Worm (Caenorhabditis elegans) whole organism, L4 larva: ENCODE results near the gene sdc-2.

Experiments used
- aly-2 ChIP-seq: sonication (generic microtip); optimal IDR thresholded peaks from 2 replicates; lab custom pipeline; 2018; ENCODE audit warnings: missing biosample characterization, missing genetic modification characterization
- ceh-82 ChIP-seq: sonication (generic microtip); optimal IDR thresholded peaks from 2 replicates; lab custom pipeline; 2017; ENCODE audit warnings: missing biosample characterization, missing genetic modification characterization
- fos-1 ChIP-seq: fragments of 150-350 bp; optimal IDR thresholded peaks from 2 replicates; lab custom pipeline; 2014; ENCODE audit warnings: missing biosample characterization, missing genetic modification characterization
- hif-1 ChIP-seq, 2 experiments: sonication (generic microtip); optimal IDR thresholded peaks; 2 replicates each; lab custom pipeline; 2016 to 2017; ENCODE audit warnings: missing compliant biosample characterization in 2 of 2, missing genetic modification characterization in 2 of 2, missing genetic modification reagents in 2 of 2, missing genotype in 2 of 2, mild to moderate bottlenecking in 1 of 2
- mdl-1 ChIP-seq, 2 experiments: fragments of 150-350 bp in 1 of 2; sonication (generic microtip) in 1 of 2; optimal IDR thresholded peaks; 2 replicates each; lab custom pipeline; 2014 to 2017; ENCODE audit warnings: missing biosample characterization in 2 of 2, missing genetic modification characterization in 2 of 2
- mxl-3 ChIP-seq: fragments of 200-800 bp; sonication (Bioruptor generic); optimal IDR thresholded peaks from 2 replicates; lab custom pipeline; 2018; ENCODE audit warnings: mild to moderate bottlenecking, missing genetic modification characterization, missing compliant biosample characterization
- pha-4 ChIP-seq, 2 experiments: fragments of 150-350 bp in 1 of 2; fragments of 200-800 bp in 1 of 2; sonication (Bioruptor generic) in 1 of 2; IDR thresholded peaks in 1 of 2; optimal IDR thresholded peaks in 1 of 2; 2 replicates each; pipeline versions ENCODE4 v1.3.6 to Lab custom; 2014 to 2022; ENCODE audit warnings: missing genetic modification characterization in 2 of 2, missing genetic modification reagents in 2 of 2, missing biosample characterization in 1 of 2, missing compliant biosample characterization in 1 of 2
- snpc-1.2 ChIP-seq: fragments of 200-800 bp; sonication (Bioruptor generic); IDR thresholded peaks from 2 replicates; pipeline ENCODE4 v1.3.6; 2022; ENCODE audit warnings: missing genetic modification reagents, missing genetic modification characterization, missing compliant biosample characterization
- unc-39 ChIP-seq: sonication (generic microtip); optimal IDR thresholded peaks from 2 replicates; lab custom pipeline; 2017; ENCODE audit warnings: missing biosample characterization, missing genetic modification characterization
- zfp-2 ChIP-seq: sonication (generic microtip); optimal IDR thresholded peaks from 2 replicates; lab custom pipeline; 2016; ENCODE audit warnings: mild to moderate bottlenecking, missing genetic modification characterization, missing compliant biosample characterization

DNA sequence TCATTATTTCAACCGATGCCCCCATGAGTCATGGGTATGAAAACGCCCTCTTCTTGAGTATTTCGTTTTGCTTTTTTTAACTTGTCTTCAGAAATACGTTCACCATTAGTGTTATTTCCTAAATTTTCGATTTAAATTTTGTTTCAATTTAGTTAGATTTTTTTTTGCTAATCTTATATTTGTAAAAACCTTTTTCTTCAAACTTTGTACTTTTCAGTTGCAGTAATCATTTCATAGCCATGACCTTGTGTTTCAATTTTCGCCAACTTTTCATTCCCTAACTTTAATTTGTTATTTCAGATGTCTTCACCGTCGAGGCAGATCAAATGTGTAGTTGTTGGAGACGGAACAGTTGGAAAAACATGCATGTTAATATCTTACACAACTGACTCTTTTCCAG is 25.8 kb downstream of the sdc-2 start, which contains the start of gene mig-2:
- TF ChIP-seq hif-1 (tag; optimal IDR thresholded peaks at IDR 0.05; lab: Kevin White, UChicago) (no peak), pha-4 (GFP tag; IDR thresholded peaks at IDR 0.05; lab: Robert Waterston, UW) (no peak), pha-4 (tag; optimal IDR thresholded peaks at IDR 0.05; lab: Kevin White, UChicago) (no peak), ceh-82 (no peak), snpc-1.2 (no peak), mdl-1 (tag; optimal IDR thresholded peaks at IDR 0.05; lab: Kevin White, UChicago) (no peak), aly-2 (tag; lab: Kevin White, UChicago) (no peak), mxl-3 (no peak), zfp-2 (tag; lab: Kevin White, UChicago) (no peak), unc-39 (tag; lab: Kevin White, UChicago) (no peak), fos-1 (no peak)
